Fruit fly (Drosophila melanogaster) whole organism, wandering third instar larva: ENCODE measurements around the gene CG42305.

ENCODE experiments used
- Abd-B ChIP-seq: fragments of >200 bp; optimal IDR thresholded peaks from 2 replicates; lab custom pipeline; 2017; ENCODE audit warnings: missing biosample characterization, missing genetic modification characterization
- CG32264 ChIP-seq: fragments of 200-800 bp; sonication (Bioruptor generic); optimal IDR thresholded peaks from 2 replicates; lab custom pipeline; 2016; ENCODE audit warnings: missing biosample characterization, missing genetic modification characterization
- CG9705 ChIP-seq: fragments of 200-800 bp; sonication (Bioruptor generic); optimal IDR thresholded peaks from 2 replicates; lab custom pipeline; 2018; ENCODE audit warnings: missing biosample characterization, mild to moderate bottlenecking, missing genetic modification characterization
- CrebA ChIP-seq: fragments of 200-800 bp; sonication (Bioruptor generic); optimal IDR thresholded peaks from 2 replicates; lab custom pipeline; 2016; ENCODE audit warnings: missing biosample characterization, mild to moderate bottlenecking, missing genetic modification characterization, borderline replicate concordance
- Dfd ChIP-seq: fragments of >200 bp; optimal IDR thresholded peaks from 2 replicates; lab custom pipeline; 2017; ENCODE audit warnings: missing biosample characterization, missing genetic modification characterization
- Dif ChIP-seq: fragments of 200-275, 200-300 bp; sonication (Bioruptor generic); optimal IDR thresholded peaks from 2 replicates; lab custom pipeline; 2018; ENCODE audit warnings: missing biosample characterization, missing genetic modification characterization; ENCODE audit not compliant: partially characterized antibody
- GATAd ChIP-seq: sonication (Bioruptor generic); optimal IDR thresholded peaks from 2 replicates; lab custom pipeline; 2016; ENCODE audit warnings: missing biosample characterization, missing genetic modification characterization
- HLH106 ChIP-seq: fragments of 200-800 bp; optimal IDR thresholded peaks from 3 replicates; lab custom pipeline; 2019; ENCODE audit warnings: missing biosample characterization, mild to moderate bottlenecking, missing genetic modification characterization, moderate library complexity
- Hr78 ChIP-seq: fragments of >200 bp; optimal IDR thresholded peaks from 2 replicates; lab custom pipeline; 2017; ENCODE audit warnings: missing biosample characterization, missing genetic modification characterization
- Jra ChIP-seq: sonication (Bioruptor generic); optimal IDR thresholded peaks from 2 replicates; lab custom pipeline; 2016; ENCODE audit warnings: missing biosample characterization, missing genetic modification characterization
- Mio ChIP-seq: sonication (Bioruptor generic); optimal IDR thresholded peaks from 2 replicates; lab custom pipeline; 2016; ENCODE audit warnings: missing biosample characterization, missing genetic modification characterization
- Myc ChIP-seq: fragments of >200 bp; optimal IDR thresholded peaks from 2 replicates; lab custom pipeline; 2017
- N ChIP-seq: fragments of >200 bp; optimal IDR thresholded peaks from 2 replicates; lab custom pipeline; 2018; ENCODE audit warnings: missing biosample characterization, missing external identifiers, missing genetic modification characterization
- OdsH ChIP-seq: fragments of 200-800 bp; sonication (Bioruptor generic); optimal IDR thresholded peaks from 2 replicates; lab custom pipeline; 2016; ENCODE audit warnings: missing biosample characterization, mild to moderate bottlenecking, missing genetic modification characterization
- Rel ChIP-seq, 2 experiments: fragments of 200-800 bp; sonication (Bioruptor generic) in 1 of 2; optimal IDR thresholded peaks; 2 replicates in 1 of 2; 3 replicates in 1 of 2; lab custom pipeline; 2016 to 2019; ENCODE audit warnings: mild to moderate bottlenecking in 2 of 2, missing biosample characterization in 2 of 2, missing genetic modification characterization in 2 of 2, moderate library complexity in 1 of 2
- Sp1 ChIP-seq: fragments of 200-800 bp; sonication (Bioruptor generic); optimal IDR thresholded peaks from 3 replicates; lab custom pipeline; 2019; ENCODE audit warnings: missing biosample characterization, mild to moderate bottlenecking, missing genetic modification characterization, moderate library complexity
- br ChIP-seq: fragments of 200-800 bp; sonication (Bioruptor generic); optimal IDR thresholded peaks from 2 replicates; lab custom pipeline; 2016; ENCODE audit warnings: missing biosample characterization, missing genetic modification characterization
- brk ChIP-seq: fragments of 200-800 bp; sonication (Bioruptor generic); optimal IDR thresholded peaks from 2 replicates; lab custom pipeline; 2016; ENCODE audit warnings: missing biosample characterization, mild to moderate bottlenecking, missing genetic modification characterization
- dl ChIP-seq, 2 experiments: fragments of 175-275, 200-275 bp in 1 of 2; fragments of 200-275 bp in 1 of 2; sonication (Bioruptor generic); optimal IDR thresholded peaks; lab custom pipeline; 2018; ENCODE audit warnings: mild to moderate bottlenecking in 2 of 2, missing biosample characterization in 2 of 2, missing genetic modification characterization in 2 of 2, moderate library complexity in 2 of 2; ENCODE audit not compliant: partially characterized antibody in 2 of 2, insufficient read depth in 1 of 2
- dsf ChIP-seq: sonication (Bioruptor generic); optimal IDR thresholded peaks from 2 replicates; lab custom pipeline; 2016; ENCODE audit warnings: missing biosample characterization, missing genetic modification characterization, borderline replicate concordance
- ey ChIP-seq: fragments of 200-800 bp; sonication (Bioruptor generic); optimal IDR thresholded peaks from 2 replicates; lab custom pipeline; 2016; ENCODE audit warnings: missing biosample characterization, missing genetic modification characterization
- foxo ChIP-seq, 2 experiments: fragments of 200-800 bp; sonication (Bioruptor generic); optimal IDR thresholded peaks; 2 replicates in 1 of 2; 3 replicates in 1 of 2; lab custom pipeline; 2016 to 2017; ENCODE audit warnings: missing biosample characterization in 2 of 2, missing genetic modification characterization in 2 of 2
- fru ChIP-seq: fragments of 200-800 bp; sonication (Bioruptor generic); optimal IDR thresholded peaks from 3 replicates; lab custom pipeline; 2016; ENCODE audit warnings: missing biosample characterization, mild to moderate bottlenecking, missing genetic modification characterization
- h ChIP-seq: fragments of 200-800 bp; sonication (Bioruptor generic); optimal IDR thresholded peaks from 3 replicates; lab custom pipeline; 2016; ENCODE audit warnings: missing biosample characterization, mild to moderate bottlenecking, missing genetic modification characterization
- jim ChIP-seq: fragments of 175-275, 200-325 bp; sonication (Bioruptor generic); optimal IDR thresholded peaks from 2 replicates; lab custom pipeline; 2016; ENCODE audit warnings: missing biosample characterization, mild to moderate bottlenecking, missing genetic modification characterization
- lola ChIP-seq: fragments of >200 bp; optimal IDR thresholded peaks from 2 replicates; lab custom pipeline; 2017; ENCODE audit warnings: missing biosample characterization, missing genetic modification characterization
- pan ChIP-seq: fragments of >200 bp; optimal IDR thresholded peaks from 2 replicates; lab custom pipeline; 2017
- rgr ChIP-seq: fragments of 200-800 bp; sonication (Bioruptor generic); optimal IDR thresholded peaks from 3 replicates; lab custom pipeline; 2016; ENCODE audit warnings: missing biosample characterization, mild to moderate bottlenecking, missing genetic modification characterization
- sage ChIP-seq: fragments of 200-800 bp; sonication (Bioruptor generic); optimal IDR thresholded peaks from 2 replicates; lab custom pipeline; 2016; ENCODE audit warnings: missing biosample characterization, mild to moderate bottlenecking, missing genetic modification characterization
- tai ChIP-seq: sonication (Bioruptor generic); optimal IDR thresholded peaks from 2 replicates; lab custom pipeline; 2016; ENCODE audit warnings: missing biosample characterization, missing genetic modification characterization
- usp ChIP-seq: fragments of >200 bp; optimal IDR thresholded peaks from 2 replicates; lab custom pipeline; 2017; ENCODE audit warnings: missing biosample characterization, missing genetic modification characterization
- woc ChIP-seq: sonication (Bioruptor generic); optimal IDR thresholded peaks from 2 replicates; lab custom pipeline; 2016; ENCODE audit warnings: missing biosample characterization, mild to moderate bottlenecking, missing genetic modification characterization

Gene CG42305

dm6 chr2L:18785026-18785600, 27.3 kb upstream of the CG42305 start:
- TF ChIP-seq Rel (GFP tag; optimal IDR thresholded peaks at IDR 0.05; lab: Kevin White, UChicago) (no peak), Rel (tag; optimal IDR thresholded peaks at IDR 0.05; lab: Kevin White, UChicago) (no peak), h (GFP tag; lab: Kevin White, UChicago) (no peak), tai (GFP tag; lab: Kevin White, UChicago) (no peak), N (GFP tag; lab: Kevin White, UChicago) (no peak)

DNA sequence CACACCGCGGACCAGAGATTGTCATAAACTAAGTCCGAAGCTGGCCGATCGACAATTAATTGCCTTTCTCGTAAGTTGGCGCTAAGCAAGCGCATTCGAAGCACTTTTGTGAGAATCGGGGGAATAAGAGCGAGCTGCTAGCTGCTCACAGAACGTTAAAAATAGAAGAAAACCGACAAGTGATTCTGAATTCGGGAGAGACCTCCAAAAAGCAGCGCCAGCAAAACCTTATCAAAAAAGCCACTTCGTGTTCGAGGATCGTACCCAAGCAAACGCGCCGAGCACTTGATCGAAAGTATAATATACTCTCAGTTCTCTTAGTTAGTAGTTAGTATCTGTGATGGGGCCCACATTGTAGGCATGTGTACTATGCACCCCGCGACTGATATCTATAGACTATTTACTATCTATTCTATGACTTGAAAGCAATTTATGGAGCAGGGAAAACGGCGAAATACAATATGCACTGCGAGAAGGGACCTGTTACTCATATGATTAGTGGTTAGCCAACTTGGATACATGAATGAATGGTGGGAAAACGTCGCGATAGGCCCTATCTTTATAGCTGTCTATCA, 24.9 kb upstream of the CG42305 start:
- TF ChIP-seq Mio (GFP tag; lab: Kevin White, UChicago) = no peak
- TF ChIP-seq br (GFP tag; lab: Kevin White, UChicago) = no peak
- no peak for TF ChIP-seq foxo (GFP tag; optimal IDR thresholded peaks at IDR 0.05; lab: Kevin White, UChicago)
- TF ChIP-seq jim (GFP tag; lab: Kevin White, UChicago) = no peak
- TF ChIP-seq Rel (GFP tag; optimal IDR thresholded peaks at IDR 0.05; lab: Kevin White, UChicago) = no peak
- peak; percentile 16 for TF ChIP-seq Rel (tag; optimal IDR thresholded peaks at IDR 0.05; lab: Kevin White, UChicago)

DNA sequence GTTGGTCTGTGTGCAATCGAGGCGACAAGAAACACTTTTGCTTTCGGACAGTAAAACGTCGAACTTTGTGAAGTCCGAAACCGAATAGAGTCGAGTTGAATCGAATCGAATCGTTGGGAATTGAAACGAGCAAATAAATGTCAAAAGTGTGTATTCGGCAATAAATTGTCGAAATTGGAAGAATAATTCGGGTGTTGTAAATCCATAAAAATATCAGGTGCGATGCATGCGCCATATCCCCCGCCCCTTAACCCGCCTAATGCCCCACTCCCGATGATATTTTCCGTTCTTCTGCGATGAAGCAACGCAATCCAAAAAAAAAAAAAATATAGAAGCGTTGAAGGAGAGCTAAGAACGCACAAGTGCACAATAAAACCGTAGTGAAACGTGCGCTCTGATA, 23.5 kb upstream of the CG42305 start:
- TF ChIP-seq brk (GFP tag; lab: Kevin White, UChicago) (no peak), CrebA (GFP tag; lab: Kevin White, UChicago) (peak; percentile 20), Sp1 (GFP tag; lab: Kevin White, UChicago) (peak; percentile 7), h (GFP tag; lab: Kevin White, UChicago) (peak; percentile 27), Abd-B (GFP tag; lab: Kevin White, UChicago) (no peak), ey (GFP tag; lab: Kevin White, UChicago) (no peak), Rel (GFP tag; optimal IDR thresholded peaks at IDR 0.05; lab: Kevin White, UChicago) (no peak), Rel (tag; optimal IDR thresholded peaks at IDR 0.05; lab: Kevin White, UChicago) (peak; percentile 57), sage (no peak)

dm6 chr2L:18789773-18790385, 22.6 kb upstream of the CG42305 start:
- TF ChIP-seq CG32264 (GFP tag; lab: Kevin White, UChicago) = no peak
- TF ChIP-seq Abd-B (GFP tag; lab: Kevin White, UChicago) = no peak
- TF ChIP-seq Rel (GFP tag; optimal IDR thresholded peaks at IDR 0.05; lab: Kevin White, UChicago) = no peak
- peak; percentile 13 for TF ChIP-seq Rel (tag; optimal IDR thresholded peaks at IDR 0.05; lab: Kevin White, UChicago)
- no peak for TF ChIP-seq N (GFP tag; lab: Kevin White, UChicago)

dm6 chr2L:18792806-18793205, 19.6 kb upstream of the CG42305 start, which contains the start of gene ham:
Gene ham, minus strand, starts transcription at chr2L:18792906.
- no peak for TF ChIP-seq N (GFP tag; lab: Kevin White, UChicago)
- TF ChIP-seq h (GFP tag; lab: Kevin White, UChicago) = no peak
- no peak for TF ChIP-seq Mio (GFP tag; lab: Kevin White, UChicago)
- no peak for TF ChIP-seq lola (GFP tag; lab: Kevin White, UChicago)
- TF ChIP-seq pan (lab: Kevin White, UChicago) = no peak
- TF ChIP-seq Jra = no peak
- TF ChIP-seq foxo (GFP tag; optimal IDR thresholded peaks at IDR 0.05; lab: Kevin White, UChicago) = no peak
- TF ChIP-seq Sp1 (GFP tag; lab: Kevin White, UChicago) = no peak
- TF ChIP-seq CG32264 (GFP tag; lab: Kevin White, UChicago) = no peak
- no peak for TF ChIP-seq tai (GFP tag; lab: Kevin White, UChicago)
- TF ChIP-seq dl (GFP tag; optimal IDR thresholded peaks at IDR 0.05; lab: Kevin White, UChicago; ENCODE audit: insufficient read depth in 1 of 2, partially characterized antibody in 2 of 2) = no peak
- no peak for TF ChIP-seq Myc (lab: Kevin White, UChicago)
- no peak for TF ChIP-seq usp (GFP tag; lab: Kevin White, UChicago)
- no peak for TF ChIP-seq Abd-B (GFP tag; lab: Kevin White, UChicago)
- no peak for TF ChIP-seq rgr (GFP tag; lab: Kevin White, UChicago)
- TF ChIP-seq CrebA (GFP tag; lab: Kevin White, UChicago) = no peak
- TF ChIP-seq ey (GFP tag; lab: Kevin White, UChicago) = no peak
- TF ChIP-seq GATAd (GFP tag; lab: Kevin White, UChicago) = no peak
- TF ChIP-seq HLH106 (tag; lab: Kevin White, UChicago) = no peak

- TF ChIP-seq CG9705 (no peak), ey (GFP tag; lab: Kevin White, UChicago) (no peak), Dfd (no peak), OdsH (GFP tag; lab: Kevin White, UChicago) (no peak), Myc (lab: Kevin White, UChicago) (no peak), h (GFP tag; lab: Kevin White, UChicago) (no peak), Mio (GFP tag; lab: Kevin White, UChicago) (no peak), Hr78 (no peak), fru (GFP tag; lab: Kevin White, UChicago) (no peak), dl (GFP tag; optimal IDR thresholded peaks at IDR 0.05; lab: Kevin White, UChicago; ENCODE audit: insufficient read depth in 1 of 2, partially characterized antibody in 2 of 2) (no peak), N (GFP tag; lab: Kevin White, UChicago) (no peak), lola (GFP tag; lab: Kevin White, UChicago) (no peak), dsf (GFP tag; lab: Kevin White, UChicago) (no peak), Dif (GFP tag; lab: Kevin White, UChicago) (no peak), woc (GFP tag; lab: Kevin White, UChicago) (no peak)
Observed at dm6 chr2L:18793243-18793642, 19.2 kb upstream of the CG42305 start.
